Fruit fly (Drosophila melanogaster) whole organism: ENCODE measurements around the gene Lip3.

Experiments used
- CG8478 ChIP-seq: fragments of >200 bp; optimal IDR thresholded peaks from 2 replicates; lab custom pipeline; 2018; ENCODE audit warnings: inconsistent platforms
- psq ChIP-seq: fragments of >200 bp; optimal IDR thresholded peaks from 2 replicates; lab custom pipeline; 2017
- usp ChIP-seq: fragments of >200 bp; optimal IDR thresholded peaks from 2 replicates; lab custom pipeline; 2017; ENCODE audit warnings: missing biosample characterization, missing genetic modification characterization, mixed read lengths

DNA sequence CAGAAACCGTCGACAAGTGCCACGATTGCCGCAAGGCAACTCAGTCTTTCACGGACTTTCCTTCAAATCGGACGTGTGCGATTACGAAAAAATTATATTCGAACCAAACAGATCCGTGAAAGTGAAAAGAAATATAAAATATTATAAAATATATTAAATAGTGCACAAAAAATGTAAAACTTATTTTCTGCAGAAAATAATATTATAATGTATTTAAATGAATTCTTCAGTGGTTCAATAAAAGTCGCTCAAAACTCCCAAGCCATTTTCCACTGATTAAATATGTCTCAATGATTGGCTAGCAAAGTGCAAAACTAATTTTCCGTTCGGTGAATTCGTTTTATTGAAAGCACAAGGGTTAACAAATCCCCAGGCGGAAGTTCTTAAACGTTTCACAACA lies 33.7 kb downstream of the Lip3 start, which contains the start of gene PK2-R1:
- no peak for TF ChIP-seq psq (lab: Kevin White, UChicago)
- no peak for TF ChIP-seq usp (GFP tag; lab: Kevin White, UChicago)
- TF ChIP-seq CG8478, result no peak
